Fruit fly (Drosophila melanogaster): ENCODE results near the gene TwdlS.

TwdlS gene

dm6 chr3R:26639503-26640075, 3.1 kb downstream of the TwdlS start, which contains the start of gene TwdlD:
TwdlD (plus strand) TSS chr3R:26640025.
- TF ChIP-seq CG17801 (GFP tag; optimal IDR thresholded peaks at IDR 0.05; ENCODE audit: partially characterized antibody), result no peak

dm6 chr3R:26654594-26654993, 18.1 kb downstream of the TwdlS start:
- TF ChIP-seq CG17801 (GFP tag; optimal IDR thresholded peaks at IDR 0.05; ENCODE audit: partially characterized antibody), result no peak

DNA sequence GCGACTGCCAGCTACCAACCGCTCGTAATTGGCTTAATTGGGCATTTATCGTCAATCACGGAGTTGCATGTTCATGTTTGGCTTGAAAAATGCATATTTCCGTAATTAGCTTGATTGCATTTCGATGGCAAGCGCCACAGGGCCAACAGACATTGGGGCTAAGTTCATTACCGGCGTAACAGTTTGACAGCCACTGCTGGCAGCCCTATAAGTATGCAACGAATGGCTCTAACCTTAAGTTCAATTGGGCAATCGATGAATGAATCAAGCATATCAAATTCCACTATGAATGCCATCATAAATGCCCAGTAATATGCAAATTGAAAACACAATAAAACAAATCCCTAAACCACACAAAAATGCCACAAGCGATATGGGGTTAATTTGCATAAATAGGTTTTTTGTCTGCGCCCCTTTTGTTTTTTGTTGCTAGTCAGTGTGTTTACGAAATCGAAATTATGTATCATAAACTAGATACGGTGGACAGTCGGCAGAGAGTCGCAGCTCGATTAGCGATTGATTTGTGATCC, 19.0 kb downstream of the TwdlS start:
- no peak for TF ChIP-seq CG17801 (GFP tag; optimal IDR thresholded peaks at IDR 0.05; ENCODE audit: partially characterized antibody)

DNA sequence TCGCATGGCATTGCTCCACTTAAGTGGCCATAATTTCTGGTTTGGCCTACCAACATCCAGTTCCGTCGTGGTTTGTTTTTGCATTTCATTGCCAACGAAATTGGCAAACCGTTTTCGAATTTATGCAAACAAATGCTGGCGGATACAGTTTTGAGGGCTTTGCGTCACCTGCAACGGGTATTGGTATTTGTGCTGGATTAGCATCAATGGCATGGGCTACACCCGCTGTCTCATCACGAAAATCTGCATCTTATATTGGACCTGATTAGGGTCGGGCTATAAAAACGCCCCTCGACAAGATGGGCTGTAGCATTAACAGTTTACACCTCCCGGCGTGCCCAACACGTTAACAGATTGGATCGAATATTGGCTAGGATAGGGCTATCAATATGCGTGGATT, 19.7 kb downstream of the TwdlS start, which contains the start of gene Tb:
Gene Tb (plus strand): TSS at position 301 of the 400 bp plus-strand sequence.
- no peak for TF ChIP-seq CG17801 (GFP tag; optimal IDR thresholded peaks at IDR 0.05; ENCODE audit: partially characterized antibody)

DNA sequence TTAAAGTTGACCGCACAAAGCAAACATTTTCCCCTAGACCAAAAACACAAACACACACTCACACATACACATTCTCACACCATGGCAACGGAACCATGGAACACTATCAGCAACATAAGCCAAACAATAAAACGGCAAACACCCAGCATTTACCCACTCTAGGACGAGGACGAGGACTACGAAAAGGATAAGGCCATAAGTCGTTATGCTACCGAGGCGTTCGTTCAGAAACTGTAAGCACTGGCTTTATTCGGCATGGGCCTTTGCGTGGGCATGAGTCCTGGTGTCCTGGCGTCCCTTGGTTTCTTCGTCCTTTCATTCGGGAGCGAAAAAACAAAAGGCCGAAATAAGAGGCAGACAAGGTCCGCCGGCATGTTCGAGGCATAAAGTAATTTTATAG, 33.8 kb downstream of the TwdlS start:
- no peak for TF ChIP-seq CG17801 (GFP tag; optimal IDR thresholded peaks at IDR 0.05; ENCODE audit: partially characterized antibody)

DNA sequence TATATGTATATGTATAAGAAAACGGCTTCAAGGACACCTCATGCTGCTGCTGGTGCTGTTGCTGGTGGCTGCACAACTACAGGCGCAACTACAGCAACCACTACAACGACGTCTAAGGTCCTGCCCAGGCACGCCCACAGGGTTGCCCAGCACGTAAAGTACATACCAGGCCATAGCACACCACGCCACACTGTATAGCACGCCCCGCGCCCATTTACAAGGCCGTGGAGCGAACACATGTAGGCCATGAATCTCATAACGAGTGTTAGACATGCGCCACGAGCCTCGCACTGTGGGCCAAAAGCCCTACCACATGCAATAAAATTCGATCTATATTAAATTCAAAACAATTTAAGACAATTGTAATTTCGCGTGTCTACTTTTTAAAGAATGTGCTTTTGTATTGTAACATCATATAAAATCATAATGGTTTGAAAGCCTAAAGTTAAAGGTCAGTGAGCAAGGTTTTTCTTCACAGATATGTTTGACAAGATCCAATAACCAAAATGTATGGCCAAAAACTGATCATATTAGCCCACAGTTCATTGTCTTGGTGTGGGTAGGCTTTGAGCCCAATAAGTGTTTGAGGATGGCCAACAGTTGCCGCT, 35.1 kb downstream of the TwdlS start:
- TF ChIP-seq CG17801 (GFP tag; optimal IDR thresholded peaks at IDR 0.05; ENCODE audit: partially characterized antibody), result no peak

- TF ChIP-seq CG17801 (GFP tag; optimal IDR thresholded peaks at IDR 0.05; ENCODE audit: partially characterized antibody), result no peak
Observed at dm6 chr3R:26681947-26682346, 45.5 kb downstream of the TwdlS start, which contains the start of gene beat-VII. beat-VII (minus strand) TSS chr3R:26681966.
